Worm (Caenorhabditis elegans) whole organism, midembryonic: ENCODE data around the gene Y53F4B.9.

ENCODE experiments used
- T22C8.4 ChIP-seq: fragments of 200-800 bp; sonication (Bioruptor generic); IDR thresholded peaks from 2 replicates; pipeline ENCODE4 v1.3.6; 2022; ENCODE audit warnings: missing genetic modification characterization, missing compliant biosample characterization
- cog-1 ChIP-seq: sonication (generic microtip); optimal IDR thresholded peaks from 2 replicates; lab custom pipeline; 2016; ENCODE audit warnings: missing genetic modification characterization, missing compliant biosample characterization
- flt-1 ChIP-seq: fragments of 200-800 bp; sonication (Bioruptor generic); IDR thresholded peaks from 2 replicates; pipeline ENCODE4 v1.3.6; 2022; ENCODE audit warnings: missing genetic modification characterization, missing compliant biosample characterization
- klf-2 ChIP-seq: fragments of 200-800 bp; sonication (Bioruptor generic); conservative IDR thresholded peaks from 2 replicates; pipeline ENCODE4 v1.3.6; 2022; ENCODE audit warnings: missing genetic modification reagents, missing genetic modification characterization, missing compliant biosample characterization
- med-1 ChIP-seq: sonication (generic microtip); optimal IDR thresholded peaks from 2 replicates; lab custom pipeline; 2017; ENCODE audit warnings: missing genetic modification characterization, mild to moderate bottlenecking, missing compliant biosample characterization, antibody characterized with exemption, missing genetic modification reagents; ENCODE audit not compliant: insufficient read depth
- ref-1 ChIP-seq: fragments of 200-800 bp; sonication (Bioruptor generic); conservative IDR thresholded peaks from 2 replicates; pipeline ENCODE4 v1.3.6; 2022; ENCODE audit warnings: missing genetic modification reagents, missing genetic modification characterization, missing compliant biosample characterization
- tab-1 ChIP-seq: fragments of 200-800 bp; sonication (Bioruptor generic); IDR thresholded peaks from 2 replicates; pipeline ENCODE4 v1.3.6; 2022; ENCODE audit warnings: missing genetic modification characterization, missing compliant biosample characterization
- ztf-23 ChIP-seq: fragments of 200-800 bp; sonication (Bioruptor generic); IDR thresholded peaks from 2 replicates; pipeline ENCODE4 v1.3.6; 2022; ENCODE audit warnings: missing genetic modification reagents, missing genetic modification characterization, missing compliant biosample characterization
- ztf-29 ChIP-seq: fragments of 200-800 bp; sonication (Bioruptor generic); IDR thresholded peaks from 2 replicates; pipeline ENCODE4 v1.3.6; 2022; ENCODE audit warnings: missing genetic modification reagents, missing genetic modification characterization, missing compliant biosample characterization

DNA sequence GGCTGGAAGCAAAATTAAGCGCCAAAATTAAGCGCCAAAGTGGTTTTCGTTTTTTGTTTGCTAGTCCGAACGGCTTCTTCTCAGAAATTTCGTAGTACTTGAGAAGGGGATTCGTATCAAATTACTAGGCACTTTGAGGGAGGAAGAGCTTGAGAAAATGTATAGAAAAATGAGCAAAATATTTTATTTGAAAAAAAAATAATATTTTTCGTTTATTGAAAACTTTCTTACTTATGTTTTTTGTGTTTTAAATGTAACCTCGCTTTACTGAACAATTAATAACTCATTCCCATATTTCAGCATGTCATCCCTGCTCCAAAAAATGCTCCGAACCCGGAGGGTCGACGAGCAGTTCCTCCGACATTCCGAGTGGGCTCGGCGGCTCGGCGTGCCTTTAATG, 8.7 kb upstream of the Y53F4B.9 start, which contains the start of gene Y53F4B.12:
- TF ChIP-seq cog-1 (tag; lab: Kevin White, UChicago) (no peak), ztf-29 (GFP tag; lab: Robert Waterston, UW) (no peak), med-1 (GFP tag; lab: Kevin White, UChicago) (no peak), T22C8.4 (GFP tag; lab: Robert Waterston, UW) (no peak), ztf-23 (GFP tag; lab: Robert Waterston, UW) (no peak), flt-1 (GFP tag; lab: Robert Waterston, UW) (no peak), klf-2 (no peak), ref-1 (GFP tag; lab: Robert Waterston, UW) (no peak), tab-1 (no peak)
